Worm (Caenorhabditis elegans) whole organism, L4 larva: ENCODE measurements around the gene nhr-52.
"Not testable (repeated sequence)": the region's sequence is repeated elsewhere in the genome, so short reads cannot be mapped to it uniquely, and the experiment has no call there.

ENCODE experiments used
- F26F4.8 ChIP-seq: fragments of 200-800 bp; sonication (Bioruptor generic); conservative IDR thresholded peaks from 2 replicates; pipeline ENCODE4 v1.3.6; 2022; ENCODE audit warnings: missing genetic modification characterization, missing compliant biosample characterization
- F44E2.7 ChIP-seq: fragments of 200-800 bp; sonication (Bioruptor generic); IDR thresholded peaks from 2 replicates; pipeline ENCODE4 v2.1.2; 2022; ENCODE audit warnings: missing genetic modification characterization, missing compliant biosample characterization
- Y5F2A.4 ChIP-seq: fragments of 200-800 bp; sonication (Bioruptor generic); optimal IDR thresholded peaks from 2 replicates; lab custom pipeline; 2018; ENCODE audit warnings: mild to moderate bottlenecking, missing genetic modification characterization, missing compliant biosample characterization
- ZK337.2 ChIP-seq: fragments of 200-800 bp; sonication (Bioruptor generic); IDR thresholded peaks from 2 replicates; pipeline ENCODE4 v1.3.6; 2022; ENCODE audit warnings: missing genetic modification reagents, missing genetic modification characterization, missing compliant biosample characterization
- ZK546.5 ChIP-seq, 2 experiments: sonication (generic microtip); optimal IDR thresholded peaks; 2 replicates each; lab custom pipeline; 2017; ENCODE audit warnings: missing biosample characterization in 2 of 2, missing genetic modification characterization in 2 of 2
- aly-2 ChIP-seq: sonication (generic microtip); optimal IDR thresholded peaks from 2 replicates; lab custom pipeline; 2018; ENCODE audit warnings: missing biosample characterization, missing genetic modification characterization
- ceh-44 ChIP-seq: fragments of 200-800 bp; sonication (Bioruptor generic); IDR thresholded peaks from 2 replicates; pipeline ENCODE4 v1.3.6; 2022; ENCODE audit warnings: missing genetic modification reagents, missing genetic modification characterization, missing compliant biosample characterization
- ceh-62 ChIP-seq: sonication (generic microtip); optimal IDR thresholded peaks from 2 replicates; lab custom pipeline; 2017; ENCODE audit warnings: missing biosample characterization, missing genetic modification characterization
- daf-8 ChIP-seq: fragments of 200-800 bp; sonication (Bioruptor generic); IDR thresholded peaks from 2 replicates; pipeline ENCODE4 v1.3.6; 2022; ENCODE audit warnings: missing genetic modification characterization, missing compliant biosample characterization
- dmd-6 ChIP-seq: fragments of 200-800 bp; sonication (Bioruptor generic); IDR thresholded peaks from 2 replicates; pipeline ENCODE4 v1.3.6; 2022; ENCODE audit warnings: missing genetic modification reagents, missing genetic modification characterization, missing compliant biosample characterization
- dmd-8 ChIP-seq: fragments of 200-800 bp; sonication (Bioruptor generic); IDR thresholded peaks from 2 replicates; pipeline ENCODE4 v1.3.6; 2022; ENCODE audit warnings: missing genetic modification characterization, missing compliant biosample characterization
- jun-1 ChIP-seq: fragments of 150-350 bp; optimal IDR thresholded peaks from 2 replicates; lab custom pipeline; 2014; ENCODE audit warnings: missing biosample characterization, missing genetic modification reagents, missing genetic modification characterization
- lin-1 ChIP-seq: fragments of 200-800 bp; sonication (Bioruptor generic); IDR thresholded peaks from 2 replicates; pipeline ENCODE4 v1.3.6; 2022; ENCODE audit warnings: missing genetic modification reagents, missing genetic modification characterization, missing compliant biosample characterization
- lsy-2 ChIP-seq, 2 experiments: fragments of 150-350 bp in 1 of 2; sonication (generic microtip) in 1 of 2; optimal IDR thresholded peaks; 2 replicates each; lab custom pipeline; 2014 to 2017; ENCODE audit warnings: missing biosample characterization in 2 of 2, missing genetic modification characterization in 2 of 2
- mdl-1 ChIP-seq, 2 experiments: fragments of 150-350 bp in 1 of 2; sonication (generic microtip) in 1 of 2; optimal IDR thresholded peaks; 2 replicates each; lab custom pipeline; 2014 to 2017; ENCODE audit warnings: missing biosample characterization in 2 of 2, missing genetic modification characterization in 2 of 2
- mdt-29 ChIP-seq: fragments of 200-800 bp; sonication (Bioruptor generic); IDR thresholded peaks from 2 replicates; pipeline ENCODE4 v1.3.6; 2022; ENCODE audit warnings: missing genetic modification reagents, missing genetic modification characterization, missing compliant biosample characterization
- mxl-2 ChIP-seq: fragments of 200-800 bp; sonication (Bioruptor generic); conservative IDR thresholded peaks from 2 replicates; pipeline ENCODE4 v1.3.6; 2022; ENCODE audit warnings: missing genetic modification reagents, missing genetic modification characterization, missing compliant biosample characterization
- nhr-237 ChIP-seq: sonication (generic microtip); optimal IDR thresholded peaks from 2 replicates; lab custom pipeline; 2017; ENCODE audit warnings: missing biosample characterization, missing genetic modification characterization
- nhr-76 ChIP-seq: fragments of 150-350 bp; optimal IDR thresholded peaks from 2 replicates; lab custom pipeline; 2014; ENCODE audit warnings: missing biosample characterization, missing genetic modification characterization
- nhr-77 ChIP-seq: fragments of 150-350 bp; optimal IDR thresholded peaks from 2 replicates; lab custom pipeline; 2014; ENCODE audit warnings: missing biosample characterization, missing genetic modification characterization
- pha-4 ChIP-seq, 2 experiments: fragments of 150-350 bp in 1 of 2; fragments of 200-800 bp in 1 of 2; sonication (Bioruptor generic) in 1 of 2; IDR thresholded peaks in 1 of 2; optimal IDR thresholded peaks in 1 of 2; 2 replicates each; pipeline versions ENCODE4 v1.3.6 to Lab custom; 2014 to 2022; ENCODE audit warnings: missing genetic modification characterization in 2 of 2, missing genetic modification reagents in 2 of 2, missing biosample characterization in 1 of 2, missing compliant biosample characterization in 1 of 2
- pqm-1 ChIP-seq: sonication (generic microtip); optimal IDR thresholded peaks from 2 replicates; lab custom pipeline; 2017; ENCODE audit warnings: missing biosample characterization, missing genetic modification characterization
- saeg-2 ChIP-seq: fragments of 200-800 bp; sonication (Bioruptor generic); IDR thresholded peaks from 2 replicates; pipeline ENCODE4 v1.3.6; 2022; ENCODE audit warnings: missing genetic modification reagents, missing genetic modification characterization, missing compliant biosample characterization
- set-16 ChIP-seq: fragments of 200-800 bp; sonication (Bioruptor generic); IDR thresholded peaks from 2 replicates; pipeline ENCODE4 v1.3.6; 2022; ENCODE audit warnings: missing genetic modification reagents, missing genetic modification characterization, missing compliant biosample characterization
- skn-1 ChIP-seq: fragments of 150-350 bp; optimal IDR thresholded peaks from 2 replicates; lab custom pipeline; 2014; ENCODE audit warnings: missing biosample characterization, missing genetic modification characterization
- snpc-1.2 ChIP-seq: fragments of 200-800 bp; sonication (Bioruptor generic); IDR thresholded peaks from 2 replicates; pipeline ENCODE4 v1.3.6; 2022; ENCODE audit warnings: missing genetic modification reagents, missing genetic modification characterization, missing compliant biosample characterization
- tra-1 ChIP-seq: fragments of 200-800 bp; sonication (Bioruptor generic); IDR thresholded peaks from 2 replicates; pipeline ENCODE4 v1.3.6; 2022; ENCODE audit warnings: missing genetic modification reagents, missing genetic modification characterization, missing compliant biosample characterization
- unc-39 ChIP-seq: sonication (generic microtip); optimal IDR thresholded peaks from 2 replicates; lab custom pipeline; 2017; ENCODE audit warnings: missing biosample characterization, missing genetic modification characterization
- unc-62 ChIP-seq, 3 experiments: fragments of 150-350 bp in 1 of 3; sonication (generic microtip); optimal IDR thresholded peaks in 2 of 3; peaks in 1 of 3; 1 replicate in 1 of 3; 2 replicates in 2 of 3; lab custom pipeline; 2014 to 2017; ENCODE audit warnings: missing biosample characterization in 3 of 3, missing genetic modification characterization in 3 of 3, missing genetic modification reagents in 3 of 3, missing genotype in 1 of 3
- zag-1 ChIP-seq: fragments of 150-350 bp; optimal IDR thresholded peaks from 2 replicates; lab custom pipeline; 2014; ENCODE audit warnings: missing biosample characterization, missing genetic modification characterization
- zfp-2 ChIP-seq: sonication (generic microtip); optimal IDR thresholded peaks from 2 replicates; lab custom pipeline; 2016; ENCODE audit warnings: mild to moderate bottlenecking, missing genetic modification characterization, missing compliant biosample characterization

Gene nhr-52

ce11 chrV:15670139-15670538 is 7.2 kb upstream of the nhr-52 start, which contains the start of gene K06B4.15:
K06B4.15 (plus strand) TSS chrV:15670439.
- not testable (repeated sequence) for TF ChIP-seq lsy-2 (tag; optimal IDR thresholded peaks at IDR 0.05; lab: Kevin White, UChicago); nhr-77; ceh-62 (tag; lab: Kevin White, UChicago)

- TF ChIP-seq skn-1 (tag; lab: Kevin White, UChicago) = no peak
These were observed 3.6 kb upstream of the nhr-52 start, which contains the start of gene nhr-51 for ce11 chrV:15673707-15674106. nhr-51 (plus strand) TSS chrV:15674007.

- TF ChIP-seq nhr-77 = no peak
- TF ChIP-seq daf-8 (GFP tag; lab: Robert Waterston, UW) = no peak
- TF ChIP-seq dmd-8 = 0 out of 2 replicates have a peak, but pooled peaks have one; percentile 31
- TF ChIP-seq tra-1 (GFP tag; lab: Robert Waterston, UW) = no peak
- TF ChIP-seq set-16 (GFP tag; lab: Robert Waterston, UW) = peak; percentile 55
- TF ChIP-seq, all 104 proteins: peak for 2
These were observed 2.4 kb upstream of the nhr-52 start for ce11 chrV:15674899-15675298.

ce11 chrV:15685599-15685998 is 8.3 kb downstream of the nhr-52 start, which contains the start of gene nhr-196:
nhr-196 (plus strand) TSS chrV:15685716.
- TF ChIP-seq ZK546.5 (tag; optimal IDR thresholded peaks at IDR 0.05; lab: Kevin White, UChicago) (no peak), mdt-29 (GFP tag; lab: Robert Waterston, UW) (no peak), unc-39 (tag; lab: Kevin White, UChicago) (no peak), set-16 (GFP tag; lab: Robert Waterston, UW) (no peak), lin-1 (no peak), daf-8 (GFP tag; lab: Robert Waterston, UW) (no peak), nhr-76 (tag; lab: Kevin White, UChicago) (no peak)
- TF ChIP-seq, all 104 proteins: peak for 0

ce11 chrV:15687660-15688059 is 10.3 kb downstream of the nhr-52 start, which contains the start of gene nhr-197:
nhr-197 (plus strand) TSS chrV:15687960.
- TF ChIP-seq Y5F2A.4 (no peak), nhr-237 (tag; lab: Kevin White, UChicago) (no peak), unc-62 (GFP tag; optimal IDR thresholded peaks at IDR 0.05 in 1 of 2; lab: Kevin White, UChicago) (peak in 1 of 2 experiments; percentile 57), unc-62 (tag; optimal IDR thresholded peaks at IDR 0.05; lab: Kevin White, UChicago) (no peak)

- TF ChIP-seq pha-4 (GFP tag; IDR thresholded peaks at IDR 0.05; lab: Robert Waterston, UW) (no peak), pha-4 (tag; optimal IDR thresholded peaks at IDR 0.05; lab: Kevin White, UChicago) (no peak), snpc-1.2 (GFP tag; lab: Robert Waterston, UW) (no peak), tra-1 (GFP tag; lab: Robert Waterston, UW) (no peak), jun-1 (tag; lab: Kevin White, UChicago) (no peak), F26F4.8 (no peak), ceh-44 (GFP tag; lab: Robert Waterston, UW) (no peak)
- TF ChIP-seq, all 104 proteins: peak for 0
These were observed 12.6 kb downstream of the nhr-52 start, which contains the start of gene nhr-268 for ce11 chrV:15689952-15690351. nhr-268 (plus strand) TSS chrV:15690252.

- TF ChIP-seq pqm-1 (tag; lab: Kevin White, UChicago) (no peak), saeg-2 (GFP tag; lab: Robert Waterston, UW) (no peak), mdl-1 (tag; optimal IDR thresholded peaks at IDR 0.05; lab: Kevin White, UChicago) (no peak), zfp-2 (no peak)
These were observed 16.4 kb downstream of the nhr-52 start, which contains the start of gene nhr-198 for ce11 chrV:15693682-15694081. nhr-198 (plus strand) TSS chrV:15693994.

- TF ChIP-seq zag-1 (tag; lab: Kevin White, UChicago) = no peak
- no peak for TF ChIP-seq aly-2 (tag; lab: Kevin White, UChicago)
- TF ChIP-seq F44E2.7 = no peak
- no peak for TF ChIP-seq dmd-6 (GFP tag; lab: Robert Waterston, UW)
- no peak for TF ChIP-seq mxl-2
- no peak for TF ChIP-seq ZK337.2 (GFP tag; lab: Robert Waterston, UW)
- TF ChIP-seq, all 104 proteins: peak for 0
These were observed 20.8 kb downstream of the nhr-52 start, which contains the start of gene srx-29 for ce11 chrV:15698099-15698498. srx-29 (minus strand) TSS chrV:15698199.
